Worm (Caenorhabditis elegans) whole organism, early embryonic: ENCODE results near the gene Y102A11A.3.

Source experiments
- B0310.2 ChIP-seq: sonication (generic microtip); optimal IDR thresholded peaks from 2 replicates; lab custom pipeline; 2016; ENCODE audit warnings: mild to moderate bottlenecking, missing genetic modification characterization, missing compliant biosample characterization
- aly-1 ChIP-seq: sonication (generic microtip); optimal IDR thresholded peaks from 2 replicates; lab custom pipeline; 2016; ENCODE audit warnings: missing genetic modification characterization, missing compliant biosample characterization
- ama-1 ChIP-seq: fragments of 150-350 bp; optimal IDR thresholded peaks from 2 replicates; lab custom pipeline; 2014
- ets-7 ChIP-seq: sonication (generic microtip); optimal IDR thresholded peaks from 2 replicates; lab custom pipeline; 2016; ENCODE audit warnings: missing genotype, missing genetic modification characterization, missing compliant biosample characterization
- flt-1 ChIP-seq: fragments of 200-800 bp; sonication (Bioruptor generic); IDR thresholded peaks from 2 replicates; pipeline ENCODE4 v1.3.6; 2022; ENCODE audit warnings: missing genetic modification characterization, missing compliant biosample characterization
- hmbx-1 ChIP-seq: sonication (generic microtip); optimal IDR thresholded peaks from 2 replicates; lab custom pipeline; 2016; ENCODE audit warnings: mild to moderate bottlenecking, missing genetic modification characterization, missing compliant biosample characterization

DNA sequence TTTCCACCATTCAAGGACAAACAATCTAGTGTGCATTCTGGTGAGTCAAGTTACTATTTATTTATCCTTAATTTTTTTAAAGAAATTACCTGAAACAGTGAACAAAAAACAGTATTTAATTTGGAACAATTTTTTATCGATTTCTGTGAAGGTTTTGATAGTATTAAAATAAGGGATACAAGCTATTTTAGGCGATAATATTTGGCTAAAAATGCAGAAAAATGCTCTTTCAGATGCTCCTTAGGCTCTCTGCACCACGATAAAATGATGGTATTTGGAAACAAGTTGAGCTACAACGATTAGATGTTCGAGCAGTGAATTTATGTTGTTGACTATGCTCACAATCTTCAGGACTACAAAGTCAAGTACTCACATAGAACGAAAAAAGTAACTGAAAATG, 43.3 kb upstream of the Y102A11A.3 start, which contains the start of gene F52D2.6:
- TF ChIP-seq B0310.2 (tag; lab: Kevin White, UChicago), result no peak
- TF ChIP-seq aly-1, result no peak
- no peak for TF ChIP-seq ets-7 (tag; lab: Kevin White, UChicago)
- TF ChIP-seq ama-1 (lab: Kevin White, UChicago), result no peak
- TF ChIP-seq flt-1 (GFP tag; lab: Robert Waterston, UW), result no peak
- no peak for TF ChIP-seq hmbx-1 (tag; lab: Kevin White, UChicago)
